Worm (Caenorhabditis elegans) whole organism, midembryonic: ENCODE measurements around the gene C31H2.3.

Experiments used
- T22C8.4 ChIP-seq: fragments of 200-800 bp; sonication (Bioruptor generic); IDR thresholded peaks from 2 replicates; pipeline ENCODE4 v1.3.6; 2022; ENCODE audit warnings: missing genetic modification characterization, missing compliant biosample characterization
- cog-1 ChIP-seq: sonication (generic microtip); optimal IDR thresholded peaks from 2 replicates; lab custom pipeline; 2016; ENCODE audit warnings: missing genetic modification characterization, missing compliant biosample characterization
- flt-1 ChIP-seq: fragments of 200-800 bp; sonication (Bioruptor generic); IDR thresholded peaks from 2 replicates; pipeline ENCODE4 v1.3.6; 2022; ENCODE audit warnings: missing genetic modification characterization, missing compliant biosample characterization
- klf-2 ChIP-seq: fragments of 200-800 bp; sonication (Bioruptor generic); conservative IDR thresholded peaks from 2 replicates; pipeline ENCODE4 v1.3.6; 2022; ENCODE audit warnings: missing genetic modification reagents, missing genetic modification characterization, missing compliant biosample characterization
- med-1 ChIP-seq: sonication (generic microtip); optimal IDR thresholded peaks from 2 replicates; lab custom pipeline; 2017; ENCODE audit warnings: missing genetic modification characterization, mild to moderate bottlenecking, missing compliant biosample characterization, antibody characterized with exemption, missing genetic modification reagents; ENCODE audit not compliant: insufficient read depth
- ref-1 ChIP-seq: fragments of 200-800 bp; sonication (Bioruptor generic); conservative IDR thresholded peaks from 2 replicates; pipeline ENCODE4 v1.3.6; 2022; ENCODE audit warnings: missing genetic modification reagents, missing genetic modification characterization, missing compliant biosample characterization
- tab-1 ChIP-seq: fragments of 200-800 bp; sonication (Bioruptor generic); IDR thresholded peaks from 2 replicates; pipeline ENCODE4 v1.3.6; 2022; ENCODE audit warnings: missing genetic modification characterization, missing compliant biosample characterization
- ztf-23 ChIP-seq: fragments of 200-800 bp; sonication (Bioruptor generic); IDR thresholded peaks from 2 replicates; pipeline ENCODE4 v1.3.6; 2022; ENCODE audit warnings: missing genetic modification reagents, missing genetic modification characterization, missing compliant biosample characterization
- ztf-29 ChIP-seq: fragments of 200-800 bp; sonication (Bioruptor generic); IDR thresholded peaks from 2 replicates; pipeline ENCODE4 v1.3.6; 2022; ENCODE audit warnings: missing genetic modification reagents, missing genetic modification characterization, missing compliant biosample characterization

C31H2.3 gene

DNA sequence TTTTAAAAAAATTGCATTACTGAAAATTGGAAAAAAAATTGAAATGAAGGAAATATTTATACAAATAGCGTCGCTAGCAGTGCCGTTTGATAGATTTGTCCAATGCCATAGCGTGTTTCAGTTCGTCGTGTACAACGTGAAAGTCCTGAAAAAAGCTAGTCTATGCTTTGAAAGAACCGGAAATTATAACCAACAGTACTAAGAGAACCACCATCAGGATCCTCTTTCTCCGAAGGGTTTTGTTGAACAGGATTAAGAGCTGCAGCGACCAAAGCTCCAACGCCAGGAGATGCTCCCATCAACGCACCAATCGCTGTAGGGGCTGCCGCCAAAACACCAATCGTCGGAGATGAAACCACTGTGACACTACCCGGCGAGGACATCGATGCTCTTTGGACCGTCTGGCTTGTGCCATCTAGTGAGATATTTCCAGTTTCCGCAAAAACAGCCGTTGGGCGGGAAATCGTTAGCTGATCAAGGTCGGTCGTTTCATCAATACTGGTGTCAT, 47.9 kb downstream of the C31H2.3 start:
- TF ChIP-seq ref-1 (no peak), klf-2 (no peak), tab-1 (GFP tag; lab: Robert Waterston, UW) (no peak), med-1 (no peak)

ce11 chrX:5105703-5106102, 48.5 kb downstream of the C31H2.3 start:
- TF ChIP-seq ztf-29 (no peak), T22C8.4 (GFP tag; lab: Robert Waterston, UW) (no peak), ztf-23 (GFP tag; lab: Robert Waterston, UW) (no peak), flt-1 (GFP tag; lab: Robert Waterston, UW) (no peak), tab-1 (GFP tag; lab: Robert Waterston, UW) (no peak), med-1 (no peak), klf-2 (no peak), cog-1 (no peak), ref-1 (no peak)

- TF ChIP-seq cog-1 (no peak), klf-2 (no peak), med-1 (no peak), flt-1 (GFP tag; lab: Robert Waterston, UW) (no peak), tab-1 (GFP tag; lab: Robert Waterston, UW) (no peak), ref-1 (no peak), T22C8.4 (GFP tag; lab: Robert Waterston, UW) (no peak), ztf-29 (no peak), ztf-23 (GFP tag; lab: Robert Waterston, UW) (no peak)
Observed at ce11 chrX:5103422-5103821, 50.8 kb downstream of the C31H2.3 start.

- no peak for TF ChIP-seq tab-1 (GFP tag; lab: Robert Waterston, UW)
- no peak for TF ChIP-seq cog-1
- TF ChIP-seq med-1 = no peak
- TF ChIP-seq klf-2 = no peak
- no peak for TF ChIP-seq flt-1 (GFP tag; lab: Robert Waterston, UW)
- no peak for TF ChIP-seq ref-1
- no peak for TF ChIP-seq T22C8.4 (GFP tag; lab: Robert Waterston, UW)
- TF ChIP-seq ztf-29 = no peak
- no peak for TF ChIP-seq ztf-23 (GFP tag; lab: Robert Waterston, UW)
Observed at ce11 chrX:5102338-5102737, 51.8 kb downstream of the C31H2.3 start.
